Fruit fly (Drosophila melanogaster) whole organism, pupa: ENCODE data around the gene CG2321.

Experiments used
- CG10348 ChIP-seq: fragments of 200-800 bp; sonication (Bioruptor generic); IDR thresholded peaks from 2 replicates; pipeline ENCODE4 v1.3.6; 2022; ENCODE audit warnings: missing biosample characterization, missing genetic modification characterization
- CG12605 ChIP-seq: fragments of 200-800 bp; sonication (Bioruptor generic); IDR thresholded peaks from 2 replicates; pipeline ENCODE4 v1.3.6; 2022; ENCODE audit warnings: missing biosample characterization, missing genetic modification characterization
- CG13204 ChIP-seq: fragments of 200-800 bp; sonication (Bioruptor generic); optimal IDR thresholded peaks from 2 replicates; lab custom pipeline; 2018; ENCODE audit warnings: missing biosample characterization, mild to moderate bottlenecking, missing genetic modification characterization, moderate library complexity
- CG14655 ChIP-seq: fragments of 200-800 bp; sonication (Bioruptor generic); optimal IDR thresholded peaks from 3 replicates; lab custom pipeline; 2017; ENCODE audit warnings: mild to moderate bottlenecking, missing biosample characterization, missing genetic modification reagents, missing genetic modification characterization
- CG15710 ChIP-seq: fragments of 200-800 bp; sonication (Bioruptor generic); optimal IDR thresholded peaks from 2 replicates; lab custom pipeline; 2018; ENCODE audit warnings: missing biosample characterization, mild to moderate bottlenecking, missing genetic modification characterization, moderate library complexity
- CG17806 ChIP-seq: fragments of 200-800 bp; sonication (Bioruptor generic); optimal IDR thresholded peaks from 2 replicates; lab custom pipeline; 2018; ENCODE audit warnings: missing biosample characterization, mild to moderate bottlenecking, missing genetic modification characterization, moderate library complexity
- CG32121 ChIP-seq: fragments of 200-800 bp; sonication (Bioruptor generic); IDR thresholded peaks from 2 replicates; pipeline ENCODE4 v1.3.6; 2022; ENCODE audit warnings: missing biosample characterization, missing genetic modification characterization
- CG34367 ChIP-seq: fragments of 200-800 bp; sonication (Bioruptor generic); optimal IDR thresholded peaks from 2 replicates; lab custom pipeline; 2018; ENCODE audit warnings: missing biosample characterization, mild to moderate bottlenecking, missing genetic modification characterization
- CG4496 ChIP-seq: fragments of 200-800 bp; sonication (Bioruptor generic); IDR thresholded peaks from 3 replicates; pipeline ENCODE4 v1.3.6; 2022; ENCODE audit warnings: missing biosample characterization, missing genetic modification characterization
- CG8159 ChIP-seq: fragments of 200-800 bp; sonication (Bioruptor generic); optimal IDR thresholded peaks from 3 replicates; lab custom pipeline; 2018; ENCODE audit warnings: missing biosample characterization, mild to moderate bottlenecking, missing genetic modification characterization, moderate library complexity
- CG8301 ChIP-seq: fragments of 200-800 bp; sonication (Bioruptor generic); optimal IDR thresholded peaks from 2 replicates; lab custom pipeline; 2018; ENCODE audit warnings: missing biosample characterization, mild to moderate bottlenecking, missing genetic modification characterization
- CG9948 ChIP-seq: fragments of 200-800 bp; sonication (Bioruptor generic); optimal IDR thresholded peaks from 2 replicates; lab custom pipeline; 2018; ENCODE audit warnings: missing biosample characterization, mild to moderate bottlenecking, missing genetic modification characterization, moderate library complexity
- D1 ChIP-seq: fragments of 200-800 bp; sonication (Bioruptor generic); optimal IDR thresholded peaks from 2 replicates; lab custom pipeline; 2018; ENCODE audit warnings: missing biosample characterization, mild to moderate bottlenecking, missing genetic modification characterization, moderate library complexity
- EcR ChIP-seq: fragments of 200-800 bp; sonication (Bioruptor generic); optimal IDR thresholded peaks from 3 replicates; lab custom pipeline; 2019; ENCODE audit warnings: missing biosample characterization, missing genetic modification characterization, mild to moderate bottlenecking, moderate library complexity, missing genetic modification reagents
- Ets98B ChIP-seq: fragments of 200-800 bp; sonication (Bioruptor generic); IDR thresholded peaks from 2 replicates; pipeline ENCODE4 v1.3.6; 2022; ENCODE audit warnings: missing biosample characterization, missing genetic modification characterization
- Pif1A ChIP-seq: fragments of 200-800 bp; sonication (Bioruptor generic); optimal IDR thresholded peaks from 3 replicates; lab custom pipeline; 2016; ENCODE audit warnings: missing biosample characterization, missing genetic modification characterization
- Pif1B ChIP-seq: fragments of 200-800 bp; sonication (Bioruptor generic); optimal IDR thresholded peaks from 3 replicates; lab custom pipeline; 2016; ENCODE audit warnings: missing biosample characterization, missing genetic modification characterization
- Snoo ChIP-seq: fragments of 200-800 bp; sonication (Bioruptor generic); optimal IDR thresholded peaks from 3 replicates; lab custom pipeline; 2017; ENCODE audit warnings: missing biosample characterization, mild to moderate bottlenecking, missing genetic modification characterization, inconsistent platforms
- fd96Ca ChIP-seq: fragments of 200-800 bp; sonication (Bioruptor generic); IDR thresholded peaks from 3 replicates; pipeline ENCODE4 v1.3.6; 2022; ENCODE audit warnings: missing biosample characterization, missing genetic modification characterization
- gl ChIP-seq: fragments of 200-800 bp; sonication (Bioruptor generic); optimal IDR thresholded peaks from 2 replicates; lab custom pipeline; 2018; ENCODE audit warnings: missing biosample characterization, mild to moderate bottlenecking, missing genetic modification characterization
- rn ChIP-seq: fragments of 200-800 bp; sonication (Bioruptor generic); IDR thresholded peaks from 2 replicates; pipeline ENCODE4 v1.3.6; 2022; ENCODE audit warnings: missing biosample characterization, missing genetic modification characterization

CG2321 gene

dm6 chr3R:29511472-29511871 is 22.4 kb upstream of the CG2321 start:
- TF ChIP-seq CG15710 (no peak), fd96Ca (GFP tag; lab: Robert Waterston, UW) (no peak), Ets98B (no peak), D1 (no peak), CG32121 (no peak), CG8301 (tag; lab: Kevin White, UChicago) (no peak), CG9948 (no peak), gl (no peak)

- TF ChIP-seq CG14655 (GFP tag; lab: Kevin White, UChicago) (peak; percentile 55), CG15710 (no peak), rn (GFP tag; lab: Robert Waterston, UW) (no peak), CG8301 (tag; lab: Kevin White, UChicago) (peak; percentile 21), CG8159 (tag; lab: Kevin White, UChicago) (no peak), CG32121 (no peak), CG9948 (peak; percentile 9), CG34367 (tag; lab: Kevin White, UChicago) (no peak), CG13204 (GFP tag; lab: Kevin White, UChicago) (no peak), Ets98B (no peak), CG17806 (tag; lab: Kevin White, UChicago) (no peak)
- TF ChIP-seq, all 21 proteins: peak for 3
Measured at dm6 chr3R:29508551-29509266, 19.6 kb upstream of the CG2321 start.

dm6 chr3R:29506581-29506980 is 17.5 kb upstream of the CG2321 start:
- peak; percentile 38 for TF ChIP-seq CG8159 (tag; lab: Kevin White, UChicago)
- no peak for TF ChIP-seq EcR (GFP tag; lab: Kevin White, UChicago)
- TF ChIP-seq Pif1B (GFP tag; lab: Kevin White, UChicago) = no peak
- no peak for TF ChIP-seq CG9948
- TF ChIP-seq CG8301 (tag; lab: Kevin White, UChicago) = no peak
- TF ChIP-seq CG10348 (GFP tag; lab: Robert Waterston, UW) = no peak
- TF ChIP-seq fd96Ca (GFP tag; lab: Robert Waterston, UW) = peak; percentile 55; the same call in 1 of the 3 replicates
- TF ChIP-seq CG12605 (GFP tag; lab: Robert Waterston, UW) = 0 out of 2 replicates have a peak, but pooled peaks have one; percentile 17
- no peak for TF ChIP-seq CG14655 (GFP tag; lab: Kevin White, UChicago)
- no peak for TF ChIP-seq D1
- TF ChIP-seq CG15710 = peak; percentile 36
- TF ChIP-seq rn (GFP tag; lab: Robert Waterston, UW) = peak; percentile 56
- TF ChIP-seq Snoo (tag; lab: Kevin White, UChicago) = peak; percentile 9
- peak; percentile 64 for TF ChIP-seq Ets98B
- TF ChIP-seq CG4496 (GFP tag; lab: Robert Waterston, UW) = peak; percentile 59
- TF ChIP-seq gl = no peak
- TF ChIP-seq Pif1A = no peak
- no peak for TF ChIP-seq CG17806 (tag; lab: Kevin White, UChicago)
- TF ChIP-seq CG32121 = peak; percentile 39; the same call in 1 of the 2 replicates
- peak; percentile 18 for TF ChIP-seq CG13204 (GFP tag; lab: Kevin White, UChicago)
- no peak for TF ChIP-seq CG34367 (tag; lab: Kevin White, UChicago)

dm6 chr3R:29503406-29504116 is 14.5 kb upstream of the CG2321 start, which contains the start of gene Trc8:
TSS of gene Trc8 (minus strand) at chr3R:29503797.
- TF ChIP-seq Ets98B = peak; percentile 14; the same call in 1 of the 2 replicates
- no peak for TF ChIP-seq CG34367 (tag; lab: Kevin White, UChicago)
- TF ChIP-seq fd96Ca (GFP tag; lab: Robert Waterston, UW) = no peak
- 0 out of 3 replicates have a peak, but pooled peaks have one; percentile 13 for TF ChIP-seq CG4496 (GFP tag; lab: Robert Waterston, UW)
- no peak for TF ChIP-seq Pif1A
- TF ChIP-seq CG14655 (GFP tag; lab: Kevin White, UChicago) = no peak
- TF ChIP-seq, all 21 proteins: peak for 2

dm6 chr3R:29502978-29503377 is 13.9 kb upstream of the CG2321 start:
- no peak for TF ChIP-seq CG14655 (GFP tag; lab: Kevin White, UChicago)
- TF ChIP-seq fd96Ca (GFP tag; lab: Robert Waterston, UW) = 0 out of 3 replicates have a peak, but pooled peaks have one; percentile 10
- no peak for TF ChIP-seq CG10348 (GFP tag; lab: Robert Waterston, UW)
- TF ChIP-seq CG8159 (tag; lab: Kevin White, UChicago) = no peak
- TF ChIP-seq CG34367 (tag; lab: Kevin White, UChicago) = no peak
- no peak for TF ChIP-seq rn (GFP tag; lab: Robert Waterston, UW)
- TF ChIP-seq CG15710 = no peak
- TF ChIP-seq CG17806 (tag; lab: Kevin White, UChicago) = no peak

dm6 chr3R:29496315-29496714 is 7.2 kb upstream of the CG2321 start:
- TF ChIP-seq CG17806 (tag; lab: Kevin White, UChicago) = no peak
- no peak for TF ChIP-seq gl
- no peak for TF ChIP-seq fd96Ca (GFP tag; lab: Robert Waterston, UW)
- TF ChIP-seq Snoo (tag; lab: Kevin White, UChicago) = no peak
- TF ChIP-seq Ets98B = no peak
